Worm (Caenorhabditis elegans) whole organism, late embryonic: Measurements from ENCODE around the gene pipp-4P.
A peak's percentile ranks its signal among the peaks of the same experiment; 100 is the strongest.

Experiments
- C08G9.2 ChIP-seq: sonication (generic microtip); optimal IDR thresholded peaks from 2 replicates; lab custom pipeline; 2016; ENCODE audit warnings: mild to moderate bottlenecking, missing genetic modification characterization, moderate library complexity, missing compliant biosample characterization
- C38D4.7 ChIP-seq: fragments of 200-800 bp; sonication (Bioruptor generic); optimal IDR thresholded peaks from 2 replicates; lab custom pipeline; 2018; ENCODE audit warnings: mild to moderate bottlenecking, missing genetic modification characterization, moderate library complexity, missing compliant biosample characterization
- K09A11.1 ChIP-seq: sonication (generic microtip); optimal IDR thresholded peaks from 2 replicates; lab custom pipeline; 2017; ENCODE audit warnings: antibody characterized with exemption, mild to moderate bottlenecking, missing genetic modification characterization, missing compliant biosample characterization; ENCODE audit not compliant: insufficient read depth
- T23F11.4 ChIP-seq: fragments of 200-800 bp; sonication (Bioruptor generic); optimal IDR thresholded peaks from 2 replicates; lab custom pipeline; 2018; ENCODE audit warnings: mild to moderate bottlenecking, missing genetic modification characterization, missing compliant biosample characterization
- Y22D7AL.16 ChIP-seq: sonication (generic microtip); optimal IDR thresholded peaks from 2 replicates; lab custom pipeline; 2016; ENCODE audit warnings: missing genetic modification characterization, missing compliant biosample characterization
- ahr-1 ChIP-seq: sonication (generic microtip); optimal IDR thresholded peaks from 2 replicates; lab custom pipeline; 2016; ENCODE audit warnings: missing genetic modification characterization, missing compliant biosample characterization
- ama-1 ChIP-seq: fragments of 150-350 bp; optimal IDR thresholded peaks from 2 replicates; lab custom pipeline; 2014
- ceh-14 ChIP-seq: sonication (generic microtip); optimal IDR thresholded peaks from 2 replicates; lab custom pipeline; 2016; ENCODE audit warnings: missing genotype, missing genetic modification characterization, missing compliant biosample characterization
- ceh-18 ChIP-seq: sonication (generic microtip); optimal IDR thresholded peaks from 2 replicates; lab custom pipeline; 2016; ENCODE audit warnings: missing genetic modification characterization, missing compliant biosample characterization
- ceh-24 ChIP-seq: sonication (generic microtip); optimal IDR thresholded peaks from 2 replicates; lab custom pipeline; 2016; ENCODE audit warnings: mild to moderate bottlenecking, missing genetic modification characterization, missing compliant biosample characterization
- ceh-30 ChIP-seq: fragments of 150-350 bp; optimal IDR thresholded peaks from 2 replicates; lab custom pipeline; 2014; ENCODE audit warnings: missing biosample characterization, missing genetic modification characterization
- ceh-31 ChIP-seq: sonication (generic microtip); optimal IDR thresholded peaks from 2 replicates; lab custom pipeline; 2016; ENCODE audit warnings: missing genetic modification characterization, missing compliant biosample characterization
- ceh-45 ChIP-seq: fragments of 200-800 bp; sonication (Bioruptor generic); IDR thresholded peaks from 2 replicates; pipeline ENCODE4 v1.3.6; 2022; ENCODE audit warnings: missing genetic modification reagents, missing genetic modification characterization, missing compliant biosample characterization
- ceh-9 ChIP-seq: sonication (generic microtip); optimal IDR thresholded peaks from 2 replicates; lab custom pipeline; 2016; ENCODE audit warnings: mild to moderate bottlenecking, missing genetic modification characterization, inconsistent platforms, missing compliant biosample characterization
- dve-1 ChIP-seq: sonication (generic microtip); optimal IDR thresholded peaks from 2 replicates; lab custom pipeline; 2017; ENCODE audit warnings: antibody characterized with exemption, mild to moderate bottlenecking, missing genetic modification characterization, missing compliant biosample characterization
- elt-2 ChIP-seq: sonication (generic microtip); optimal IDR thresholded peaks from 2 replicates; lab custom pipeline; 2016; ENCODE audit warnings: missing genetic modification reagents, missing genetic modification characterization, missing compliant biosample characterization
- elt-4 ChIP-seq: sonication (generic microtip); optimal IDR thresholded peaks from 2 replicates; lab custom pipeline; 2016; ENCODE audit warnings: missing genetic modification characterization, missing compliant biosample characterization
- ets-4 ChIP-seq: sonication (generic microtip); optimal IDR thresholded peaks from 2 replicates; lab custom pipeline; 2016; ENCODE audit warnings: missing genetic modification characterization, missing compliant biosample characterization
- eyg-1 ChIP-seq: sonication (generic microtip); optimal IDR thresholded peaks from 2 replicates; lab custom pipeline; 2016; ENCODE audit warnings: missing genotype, missing genetic modification characterization, missing compliant biosample characterization
- fax-1 ChIP-seq: sonication (generic microtip); optimal IDR thresholded peaks from 2 replicates; lab custom pipeline; 2016; ENCODE audit warnings: missing genotype, missing genetic modification characterization, missing compliant biosample characterization
- fkh-10 ChIP-seq: fragments of 150-350 bp; optimal IDR thresholded peaks from 2 replicates; lab custom pipeline; 2014; ENCODE audit warnings: missing biosample characterization, missing genetic modification reagents, missing genetic modification characterization
- gmeb-2 ChIP-seq: sonication (generic microtip); optimal IDR thresholded peaks from 2 replicates; lab custom pipeline; 2016; ENCODE audit warnings: missing genetic modification characterization, inconsistent platforms, missing compliant biosample characterization
- hlh-30 ChIP-seq: sonication (generic microtip); optimal IDR thresholded peaks from 2 replicates; lab custom pipeline; 2017; ENCODE audit warnings: antibody characterized with exemption, missing genetic modification characterization, missing compliant biosample characterization; ENCODE audit not compliant: insufficient read depth
- hlh-6 ChIP-seq: sonication (generic microtip); optimal IDR thresholded peaks from 2 replicates; lab custom pipeline; 2016; ENCODE audit warnings: missing genotype, missing genetic modification characterization, missing compliant biosample characterization
- hlh-8 ChIP-seq: sonication (generic microtip); optimal IDR thresholded peaks from 2 replicates; lab custom pipeline; 2016; ENCODE audit warnings: missing genotype, missing genetic modification characterization, missing compliant biosample characterization
- lim-6 ChIP-seq: sonication (generic microtip); optimal IDR thresholded peaks from 2 replicates; lab custom pipeline; 2016; ENCODE audit warnings: missing genetic modification characterization, missing compliant biosample characterization
- lin-11 ChIP-seq: fragments of 200-800 bp; sonication (Bioruptor generic); optimal IDR thresholded peaks from 2 replicates; lab custom pipeline; 2018; ENCODE audit warnings: mild to moderate bottlenecking, missing genetic modification characterization, missing compliant biosample characterization
- madf-2 ChIP-seq: sonication (generic microtip); optimal IDR thresholded peaks from 2 replicates; lab custom pipeline; 2017; ENCODE audit warnings: missing genetic modification characterization, missing compliant biosample characterization
- nfya-1 ChIP-seq: sonication (generic microtip); optimal IDR thresholded peaks from 2 replicates; lab custom pipeline; 2017; ENCODE audit warnings: missing genetic modification characterization, mild to moderate bottlenecking, missing compliant biosample characterization, antibody characterized with exemption, moderate library complexity
- nhr-11 ChIP-seq: fragments of 150-350 bp; optimal IDR thresholded peaks from 2 replicates; lab custom pipeline; 2014; ENCODE audit warnings: missing biosample characterization, missing genetic modification characterization
- odd-2 ChIP-seq: sonication (generic microtip); optimal IDR thresholded peaks from 2 replicates; lab custom pipeline; 2017; ENCODE audit warnings: antibody characterized with exemption, mild to moderate bottlenecking, missing genetic modification characterization, missing compliant biosample characterization
- pax-1 ChIP-seq: fragments of 150-350 bp; optimal IDR thresholded peaks from 2 replicates; lab custom pipeline; 2014; ENCODE audit warnings: missing biosample characterization, missing genetic modification characterization
- pha-2 ChIP-seq: sonication (generic microtip); optimal IDR thresholded peaks from 2 replicates; lab custom pipeline; 2017; ENCODE audit warnings: mild to moderate bottlenecking, missing genetic modification characterization, missing compliant biosample characterization
- pros-1 ChIP-seq: fragments of 150-350 bp; optimal IDR thresholded peaks from 2 replicates; lab custom pipeline; 2014; ENCODE audit warnings: missing biosample characterization, missing genetic modification reagents, missing genetic modification characterization
- ref-2 ChIP-seq: sonication (generic microtip); optimal IDR thresholded peaks from 2 replicates; lab custom pipeline; 2016; ENCODE audit warnings: missing genetic modification characterization, missing compliant biosample characterization
- sdc-2 ChIP-seq: sonication (generic microtip); optimal IDR thresholded peaks from 2 replicates; lab custom pipeline; 2016; ENCODE audit warnings: missing genotype, missing genetic modification characterization, missing compliant biosample characterization
- sox-2 ChIP-seq: fragments of 200-800 bp; sonication (Bioruptor generic); IDR thresholded peaks from 2 replicates; pipeline ENCODE4 v1.3.6; 2022; ENCODE audit warnings: missing genetic modification reagents, missing genetic modification characterization, missing compliant biosample characterization
- syd-9 ChIP-seq: sonication (generic microtip); optimal IDR thresholded peaks from 2 replicates; lab custom pipeline; 2016; ENCODE audit warnings: mild to moderate bottlenecking, missing genetic modification characterization, moderate library complexity, missing compliant biosample characterization
- tbx-2 ChIP-seq: sonication (generic microtip); optimal IDR thresholded peaks from 2 replicates; lab custom pipeline; 2016; ENCODE audit warnings: missing genetic modification characterization, missing compliant biosample characterization
- ttx-3 ChIP-seq: sonication (generic microtip); optimal IDR thresholded peaks from 2 replicates; lab custom pipeline; 2016; ENCODE audit warnings: missing genetic modification reagents, missing genetic modification characterization, missing compliant biosample characterization
- unc-3 ChIP-seq, 2 experiments: fragments of 200-800 bp in 1 of 2; sonication (Bioruptor generic) in 1 of 2; sonication (generic microtip) in 1 of 2; conservative IDR thresholded peaks in 1 of 2; optimal IDR thresholded peaks in 1 of 2; 2 replicates each; pipeline versions ENCODE4 v1.3.6 to Lab custom; 2016 to 2022; ENCODE audit warnings: missing compliant biosample characterization in 2 of 2, missing genetic modification characterization in 2 of 2, missing genetic modification reagents in 1 of 2
- unc-42 ChIP-seq: sonication (generic microtip); optimal IDR thresholded peaks from 2 replicates; lab custom pipeline; 2016; ENCODE audit warnings: missing genotype, missing genetic modification characterization, missing compliant biosample characterization
- unc-86 ChIP-seq: sonication (generic microtip); optimal IDR thresholded peaks from 2 replicates; lab custom pipeline; 2016; ENCODE audit warnings: missing genetic modification characterization, missing compliant biosample characterization
- zip-5 ChIP-seq: sonication (generic microtip); optimal IDR thresholded peaks from 2 replicates; lab custom pipeline; 2016; ENCODE audit warnings: missing genetic modification characterization, missing compliant biosample characterization
- ztf-16 ChIP-seq: sonication (generic microtip); optimal IDR thresholded peaks from 2 replicates; lab custom pipeline; 2017; ENCODE audit warnings: missing genetic modification characterization, missing compliant biosample characterization

The pipp-4P gene

ce11 chrIII:2868416-2868815, 49.3 kb downstream of the pipp-4P start:
- TF ChIP-seq lim-6 (tag; lab: Kevin White, UChicago): no peak
- no peak for TF ChIP-seq K09A11.1 (tag; lab: Kevin White, UChicago)
- no peak for TF ChIP-seq ceh-45 (GFP tag; lab: Robert Waterston, UW)
- TF ChIP-seq unc-3 (GFP tag; conservative IDR thresholded peaks at IDR 0.05; lab: Robert Waterston, UW): no peak
- no peak for TF ChIP-seq unc-3 (tag; optimal IDR thresholded peaks at IDR 0.05; lab: Kevin White, UChicago)
- TF ChIP-seq C08G9.2: no peak
- no peak for TF ChIP-seq unc-42
- no peak for TF ChIP-seq eyg-1 (tag; lab: Kevin White, UChicago)
- no peak for TF ChIP-seq ceh-30 (tag; lab: Kevin White, UChicago)
- no peak for TF ChIP-seq ceh-9 (tag; lab: Kevin White, UChicago)
- TF ChIP-seq pros-1 (tag; lab: Kevin White, UChicago): no peak
- no peak for TF ChIP-seq unc-86 (tag; lab: Kevin White, UChicago)

- TF ChIP-seq ttx-3 (no peak), pha-2 (tag; lab: Kevin White, UChicago) (no peak), hlh-6 (no peak), nhr-11 (tag; lab: Kevin White, UChicago) (no peak), hlh-30 (tag; lab: Kevin White, UChicago) (no peak), C38D4.7 (GFP tag; lab: Kevin White, UChicago) (no peak), T23F11.4 (GFP tag; lab: Kevin White, UChicago) (no peak), zip-5 (no peak), K09A11.1 (tag; lab: Kevin White, UChicago) (no peak)
These were observed 50.0 kb downstream of the pipp-4P start for ce11 chrIII:2869033-2869432.

- TF ChIP-seq Y22D7AL.16 (tag; lab: Kevin White, UChicago): no peak
- peak; percentile 17 for TF ChIP-seq elt-2 (tag; lab: Kevin White, UChicago)
- no peak for TF ChIP-seq fkh-10 (GFP tag; lab: Kevin White, UChicago)
- TF ChIP-seq C38D4.7 (GFP tag; lab: Kevin White, UChicago): no peak
These were observed 50.4 kb downstream of the pipp-4P start for ce11 chrIII:2869512-2869911.

DNA sequence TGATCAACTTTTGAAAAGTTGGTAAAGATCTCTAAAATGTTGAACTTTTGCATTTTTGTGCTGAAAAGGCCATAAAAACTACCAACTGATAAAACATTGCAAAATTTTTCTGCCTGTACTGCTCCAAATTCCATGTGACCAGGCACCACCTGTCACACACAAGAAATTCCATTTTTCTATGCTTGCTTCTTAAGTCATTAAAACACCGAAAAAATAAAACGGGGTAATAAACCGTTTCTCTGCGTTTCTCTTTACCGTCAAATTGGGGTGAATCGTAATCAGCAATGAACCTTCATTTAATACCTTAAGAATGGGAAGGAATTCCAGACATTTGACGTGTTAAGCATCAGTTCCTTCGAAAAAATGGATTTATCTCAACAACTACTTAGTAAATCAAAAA, 51.1 kb downstream of the pipp-4P start:
- TF ChIP-seq madf-2 (tag; lab: Kevin White, UChicago) (no peak), ahr-1 (tag; lab: Kevin White, UChicago) (no peak), unc-42 (no peak), ets-4 (tag; lab: Kevin White, UChicago) (no peak), ztf-16 (tag; lab: Kevin White, UChicago) (no peak), ama-1 (no peak), sdc-2 (tag; lab: Kevin White, UChicago) (no peak), fax-1 (no peak), dve-1 (tag; lab: Kevin White, UChicago) (no peak), Y22D7AL.16 (tag; lab: Kevin White, UChicago) (no peak), pax-1 (tag; lab: Kevin White, UChicago) (no peak), ceh-18 (tag; lab: Kevin White, UChicago) (no peak), ceh-45 (GFP tag; lab: Robert Waterston, UW) (no peak)
- TF ChIP-seq, all 69 proteins: peak for 0

DNA sequence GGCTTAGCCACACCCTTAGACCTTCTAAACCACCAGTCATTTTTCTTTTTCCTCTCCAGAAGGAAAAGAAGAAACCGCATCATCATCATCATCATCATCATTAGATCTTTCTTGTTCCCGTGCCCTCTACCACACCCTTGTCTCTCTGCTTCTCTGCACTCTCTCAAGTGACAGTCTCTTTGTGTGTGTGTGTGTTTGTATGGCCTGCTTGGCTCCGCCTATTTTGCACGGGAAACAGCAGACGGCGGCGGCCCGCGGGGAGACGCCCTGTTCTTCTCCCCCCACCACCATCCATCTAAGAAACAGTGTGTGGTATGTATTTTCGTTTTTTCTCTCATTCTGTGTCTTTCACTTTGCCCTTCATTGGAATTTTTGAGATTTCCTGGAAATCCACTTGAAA, 52.7 kb downstream of the pipp-4P start:
- TF ChIP-seq ref-2 (peak; percentile 69), hlh-8 (tag; lab: Kevin White, UChicago) (no peak), Y22D7AL.16 (tag; lab: Kevin White, UChicago) (no peak), unc-42 (no peak), hlh-30 (tag; lab: Kevin White, UChicago) (peak; percentile 29), syd-9 (tag; lab: Kevin White, UChicago) (no peak), tbx-2 (tag; lab: Kevin White, UChicago) (peak; percentile 39), ceh-24 (no peak), lin-11 (tag; lab: Kevin White, UChicago) (no peak), elt-4 (tag; lab: Kevin White, UChicago) (no peak), gmeb-2 (no peak), ama-1 (no peak), ceh-14 (tag; lab: Kevin White, UChicago) (no peak), C38D4.7 (GFP tag; lab: Kevin White, UChicago) (no peak), ceh-31 (peak; percentile 28), sox-2 (GFP tag; lab: Robert Waterston, UW) (no peak), nfya-1 (peak; percentile 41), pax-1 (tag; lab: Kevin White, UChicago) (no peak), hlh-6 (no peak), odd-2 (tag; lab: Kevin White, UChicago) (no peak), ahr-1 (tag; lab: Kevin White, UChicago) (no peak)
